Fruit fly (Drosophila melanogaster) whole organism, prepupa: ENCODE data around the gene CG6066.
A peak's percentile ranks its signal among the peaks of the same experiment; 100 is the strongest.

ENCODE experiments used
- Blimp-1 ChIP-seq: fragments of 200-800 bp; sonication (Bioruptor generic); optimal IDR thresholded peaks from 3 replicates; lab custom pipeline; 2017; ENCODE audit warnings: missing biosample characterization, missing genetic modification characterization, mild to moderate bottlenecking, moderate library complexity, missing genetic modification reagents
- CG10631 ChIP-seq: fragments of 200-800 bp; sonication (Bioruptor generic); optimal IDR thresholded peaks from 2 replicates; lab custom pipeline; 2016; ENCODE audit warnings: missing biosample characterization, missing genetic modification characterization
- CG10669 ChIP-seq: fragments of 200-800 bp; sonication (Bioruptor generic); optimal IDR thresholded peaks from 3 replicates; lab custom pipeline; 2018; ENCODE audit warnings: missing biosample characterization, mild to moderate bottlenecking, missing genetic modification characterization, moderate library complexity
- CG15336 ChIP-seq: fragments of 200-800 bp; sonication (Bioruptor generic); IDR thresholded peaks from 2 replicates; pipeline ENCODE4 v1.3.6; 2022; ENCODE audit warnings: missing biosample characterization, missing genetic modification characterization
- CG1621 ChIP-seq: fragments of 200-800 bp; sonication (Bioruptor generic); optimal IDR thresholded peaks from 3 replicates; lab custom pipeline; 2018; ENCODE audit warnings: missing biosample characterization, mild to moderate bottlenecking, missing genetic modification characterization
- CG32006 ChIP-seq: fragments of 200-800 bp; sonication (Bioruptor generic); optimal IDR thresholded peaks from 3 replicates; lab custom pipeline; 2017; ENCODE audit warnings: missing biosample characterization, mild to moderate bottlenecking, missing genetic modification characterization
- CG34406 ChIP-seq: fragments of 200-800 bp; sonication (Bioruptor generic); optimal IDR thresholded peaks from 3 replicates; lab custom pipeline; 2016; ENCODE audit warnings: missing biosample characterization, missing genetic modification characterization
- CG3919 ChIP-seq: fragments of 200-800 bp; sonication (Bioruptor generic); optimal IDR thresholded peaks from 3 replicates; lab custom pipeline; 2016; ENCODE audit warnings: missing biosample characterization, missing genetic modification characterization
- CG6163 ChIP-seq: fragments of 200-800 bp; sonication (Bioruptor generic); IDR thresholded peaks from 3 replicates; pipeline ENCODE4 v1.3.6; 2022; ENCODE audit warnings: missing biosample characterization, missing genetic modification characterization
- CG6276 ChIP-seq: fragments of 200-800 bp; sonication (Bioruptor generic); optimal IDR thresholded peaks from 2 replicates; lab custom pipeline; 2017; ENCODE audit warnings: missing biosample characterization, mild to moderate bottlenecking, missing genetic modification characterization
- CG6792 ChIP-seq: fragments of 200-800 bp; sonication (Bioruptor generic); optimal IDR thresholded peaks from 3 replicates; lab custom pipeline; 2016; ENCODE audit warnings: missing biosample characterization, missing genetic modification characterization
- CG6808 ChIP-seq: fragments of 200-800 bp; sonication (Bioruptor generic); optimal IDR thresholded peaks from 3 replicates; lab custom pipeline; 2017; ENCODE audit warnings: missing biosample characterization, missing genetic modification characterization, mild to moderate bottlenecking, moderate library complexity, missing genetic modification reagents
- CG7368 ChIP-seq: fragments of 200-800 bp; sonication (Bioruptor generic); optimal IDR thresholded peaks from 3 replicates; lab custom pipeline; 2016; ENCODE audit warnings: missing biosample characterization, missing genetic modification characterization
- CG8119 ChIP-seq: fragments of 200-800 bp; sonication (Bioruptor generic); IDR thresholded peaks from 3 replicates; pipeline ENCODE4 v1.3.6; 2022; ENCODE audit warnings: missing biosample characterization, missing genetic modification characterization
- CG8319 ChIP-seq: fragments of 200-800 bp; sonication (Bioruptor generic); optimal IDR thresholded peaks from 3 replicates; lab custom pipeline; 2016; ENCODE audit warnings: missing biosample characterization, missing genetic modification characterization
- CG8632 ChIP-seq: fragments of 200-800 bp; sonication (Bioruptor generic); optimal IDR thresholded peaks from 3 replicates; lab custom pipeline; 2016; ENCODE audit warnings: missing biosample characterization, missing genetic modification characterization
- Eip78C ChIP-seq: fragments of 200-800 bp; sonication (Bioruptor generic); peaks from one replicate; lab custom pipeline; 2016; ENCODE audit warnings: missing biosample characterization, missing genetic modification characterization
- Eip93F ChIP-seq: fragments of 200-800 bp; sonication (Bioruptor generic); optimal IDR thresholded peaks from 2 replicates; lab custom pipeline; 2016; ENCODE audit warnings: missing biosample characterization, mild to moderate bottlenecking, missing genetic modification characterization
- Ets21C ChIP-seq: fragments of 200-800 bp; sonication (Bioruptor generic); optimal IDR thresholded peaks from 3 replicates; lab custom pipeline; 2016; ENCODE audit warnings: missing biosample characterization, missing genetic modification characterization
- Ets96B ChIP-seq: fragments of 200-800 bp; optimal IDR thresholded peaks from 2 replicates; lab custom pipeline; 2019; ENCODE audit warnings: missing biosample characterization, mild to moderate bottlenecking, missing genetic modification characterization, moderate library complexity
- Hr38 ChIP-seq: sonication (Bioruptor generic); optimal IDR thresholded peaks from 2 replicates; lab custom pipeline; 2016; ENCODE audit warnings: missing biosample characterization, missing genetic modification characterization
- Lpt ChIP-seq: fragments of 200-800 bp; sonication (Bioruptor generic); optimal IDR thresholded peaks from 3 replicates; lab custom pipeline; 2016; ENCODE audit warnings: missing biosample characterization, missing genetic modification characterization
- Met ChIP-seq: fragments of 200-800 bp; sonication (Bioruptor generic); optimal IDR thresholded peaks from 3 replicates; lab custom pipeline; 2016; ENCODE audit warnings: missing biosample characterization, missing genetic modification characterization
- Smox ChIP-seq: fragments of 200-800 bp; sonication (Bioruptor generic); optimal IDR thresholded peaks from 3 replicates; lab custom pipeline; 2016; ENCODE audit warnings: missing biosample characterization, missing genetic modification characterization
- Sox102F ChIP-seq: fragments of 200-800 bp; sonication (Bioruptor generic); optimal IDR thresholded peaks from 2 replicates; lab custom pipeline; 2016; ENCODE audit warnings: missing biosample characterization, mild to moderate bottlenecking, missing genetic modification characterization
- Sox14 ChIP-seq: fragments of 200-800 bp; sonication (Bioruptor generic); optimal IDR thresholded peaks from 3 replicates; lab custom pipeline; 2016; ENCODE audit warnings: missing biosample characterization, missing genetic modification characterization
- acj6 ChIP-seq: fragments of 200-800 bp; sonication (Bioruptor generic); optimal IDR thresholded peaks from 3 replicates; lab custom pipeline; 2016; ENCODE audit warnings: missing biosample characterization, missing genetic modification characterization
- cyc ChIP-seq: fragments of 200-800 bp; sonication (Bioruptor generic); optimal IDR thresholded peaks from 3 replicates; lab custom pipeline; 2016; ENCODE audit warnings: missing biosample characterization, missing genetic modification characterization
- esn ChIP-seq: fragments of 200-800 bp; sonication (Bioruptor generic); optimal IDR thresholded peaks from 2 replicates; lab custom pipeline; 2016; ENCODE audit warnings: missing biosample characterization, mild to moderate bottlenecking, missing genetic modification characterization, moderate library complexity
- fd59A ChIP-seq: fragments of 200-800 bp; sonication (Bioruptor generic); optimal IDR thresholded peaks from 2 replicates; lab custom pipeline; 2017; ENCODE audit warnings: missing biosample characterization, mild to moderate bottlenecking, missing genetic modification characterization, missing genetic modification reagents
- fd85E ChIP-seq: fragments of 200-800 bp; sonication (Bioruptor generic); optimal IDR thresholded peaks from 3 replicates; lab custom pipeline; 2016; ENCODE audit warnings: missing biosample characterization, missing genetic modification characterization
- lz ChIP-seq: fragments of 200-800 bp; sonication (Bioruptor generic); optimal IDR thresholded peaks from 3 replicates; lab custom pipeline; 2016; ENCODE audit warnings: missing biosample characterization, missing genetic modification characterization
- net ChIP-seq: fragments of 200-800 bp; sonication (Bioruptor generic); optimal IDR thresholded peaks from 3 replicates; lab custom pipeline; 2016; ENCODE audit warnings: missing biosample characterization, missing genetic modification characterization
- salr ChIP-seq, 2 experiments: fragments of 200-800 bp; sonication (Bioruptor generic); optimal IDR thresholded peaks; 3 replicates each; lab custom pipeline; 2016 to 2018; ENCODE audit warnings: missing biosample characterization in 2 of 2, missing genetic modification characterization in 2 of 2, mild to moderate bottlenecking in 1 of 2
- svp ChIP-seq: fragments of 200-800 bp; sonication (Bioruptor generic); peaks from one replicate; lab custom pipeline; 2016; ENCODE audit warnings: missing biosample characterization, missing genetic modification characterization

The CG6066 gene

DNA sequence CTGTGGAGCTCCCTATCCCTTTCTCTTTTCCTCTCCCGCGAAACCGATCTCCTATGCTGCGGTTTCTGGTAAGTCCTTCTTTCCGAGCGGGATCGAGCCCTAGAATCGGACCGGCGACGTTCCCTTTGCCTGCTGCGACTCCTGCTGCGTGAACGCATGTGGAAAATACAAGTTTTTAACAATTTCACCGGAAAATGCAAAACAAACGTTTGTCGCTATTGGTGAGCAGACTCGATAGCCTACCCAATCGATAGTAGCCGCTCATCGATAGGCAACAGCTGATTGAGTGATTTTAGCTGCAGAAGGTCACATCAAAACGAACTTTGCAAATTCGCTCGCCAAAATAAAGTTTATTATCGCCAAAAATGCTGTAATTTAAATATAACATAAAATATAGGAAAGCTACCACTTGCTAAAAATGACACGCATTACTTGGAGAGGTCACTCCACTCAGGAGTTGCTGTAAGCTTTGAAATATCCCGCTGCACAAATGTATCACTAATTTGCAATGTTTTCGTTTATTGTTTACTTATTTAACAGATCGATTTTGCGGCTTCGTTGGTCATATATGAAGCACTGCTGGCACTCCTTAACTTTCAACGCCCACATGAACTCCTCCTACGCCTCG, at the start of gene CG6066, which contains the start of gene CG5880:
TSS of gene CG6066 (minus strand) at position 243 of the 628 bp plus-strand sequence.
TSS of gene CG5880 (plus strand) at position 281 of the 628 bp plus-strand sequence.
- TF ChIP-seq esn (peak; percentile 17), CG8632 (GFP tag; lab: Kevin White, UChicago) (no peak)

DNA sequence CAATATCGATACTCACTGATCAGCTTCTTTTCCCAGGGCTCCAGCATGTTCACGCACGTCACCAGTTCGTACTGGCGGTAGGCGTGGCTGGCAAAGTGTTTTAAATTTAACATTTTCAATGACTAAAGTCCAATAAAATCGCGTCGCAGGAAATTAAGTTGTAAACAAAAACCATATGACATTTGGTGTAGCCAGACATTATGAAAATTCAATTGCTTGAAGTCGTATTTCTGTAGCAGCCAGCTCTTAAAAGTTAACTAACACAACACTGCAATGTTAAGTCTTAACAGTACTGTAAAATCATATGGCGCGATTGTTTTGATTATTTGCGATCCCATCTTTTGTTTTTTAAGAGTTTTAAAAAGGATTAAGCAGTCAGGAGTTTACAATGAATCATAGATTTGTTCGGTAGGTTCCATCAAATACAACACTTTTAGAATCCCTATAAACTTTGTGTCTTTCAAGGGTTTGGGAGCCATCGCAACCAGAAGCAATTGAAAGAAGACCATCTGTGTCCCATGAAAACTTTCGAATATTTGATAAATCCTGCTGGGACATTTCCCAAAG, 49.0 kb upstream of the CG6066 start, which contains the start of the genes CG34293 and spn-D:
TSS of gene CG34293 (minus strand) at position 160 of the 567 bp plus-strand sequence.
TSS of gene spn-D (plus strand) at position 301 of the 567 bp plus-strand sequence.
- TF ChIP-seq CG6276 (GFP tag; lab: Kevin White, UChicago) (no peak), Ets21C (GFP tag; lab: Kevin White, UChicago) (no peak), fd85E (GFP tag; lab: Kevin White, UChicago) (no peak)

DNA sequence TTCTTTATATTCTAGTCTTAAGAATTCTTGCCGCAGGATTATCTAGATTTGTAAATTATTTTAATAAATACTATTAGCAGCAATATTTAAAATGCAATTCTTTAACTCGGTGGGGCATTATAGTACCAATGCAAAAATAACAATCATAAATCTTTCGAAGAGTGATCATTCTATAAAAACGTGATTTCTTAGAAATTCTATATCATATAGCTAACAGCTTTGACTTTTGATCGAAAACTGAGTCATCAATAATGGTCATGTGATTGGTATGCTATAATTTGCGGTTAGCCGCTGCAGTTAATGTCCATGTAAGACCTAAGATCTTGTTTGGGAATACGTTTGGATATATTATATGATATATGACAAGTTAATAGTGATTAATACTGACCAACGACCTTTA, 46.3 kb upstream of the CG6066 start, which contains the start of gene ppk31:
TSS of gene ppk31 (plus strand) at position 301 of the 400 bp plus-strand sequence.
- TF ChIP-seq esn (no peak), Met (GFP tag; lab: Kevin White, UChicago) (no peak), cyc (GFP tag; lab: Kevin White, UChicago) (no peak), CG8119 (GFP tag; lab: Robert Waterston, UW) (no peak), CG6276 (GFP tag; lab: Kevin White, UChicago) (no peak), Smox (GFP tag; lab: Kevin White, UChicago) (no peak), salr (GFP tag; optimal IDR thresholded peaks at IDR 0.05; lab: Kevin White, UChicago) (no peak)

dm6 chr3R:27160858-27161257, 44.4 kb upstream of the CG6066 start, which contains the start of gene CG5909:
TSS of gene CG5909 (plus strand) at chr3R:27161158.
- TF ChIP-seq svp (GFP tag; lab: Kevin White, UChicago) (peak; percentile 62), Eip93F (GFP tag; lab: Kevin White, UChicago) (no peak)

- TF ChIP-seq Sox14 (GFP tag; lab: Kevin White, UChicago) = no peak
- no peak for TF ChIP-seq CG15336 (GFP tag; lab: Robert Waterston, UW)
- TF ChIP-seq CG8319 (GFP tag; lab: Kevin White, UChicago) = no peak
- TF ChIP-seq Lpt (GFP tag; lab: Kevin White, UChicago) = no peak
- no peak for TF ChIP-seq CG6792 (GFP tag; lab: Kevin White, UChicago)
- TF ChIP-seq CG34406 = no peak
- no peak for TF ChIP-seq CG7368 (GFP tag; lab: Kevin White, UChicago)
- no peak for TF ChIP-seq Blimp-1 (GFP tag; lab: Kevin White, UChicago)
- TF ChIP-seq Sox102F = no peak
- TF ChIP-seq acj6 = no peak
- TF ChIP-seq CG32006 = no peak
- no peak for TF ChIP-seq Hr38
These were observed 43.4 kb upstream of the CG6066 start for dm6 chr3R:27159870-27160269.

dm6 chr3R:27157814-27158213, 41.3 kb upstream of the CG6066 start, which contains the start of gene grass:
TSS of gene grass (plus strand) at chr3R:27157948.
- no peak for TF ChIP-seq CG32006
- TF ChIP-seq CG10631 (GFP tag; lab: Kevin White, UChicago) = no peak
- no peak for TF ChIP-seq CG3919 (GFP tag; lab: Kevin White, UChicago)
- no peak for TF ChIP-seq Ets96B (tag; lab: Kevin White, UChicago)
- no peak for TF ChIP-seq CG6792 (GFP tag; lab: Kevin White, UChicago)
- no peak for TF ChIP-seq net (GFP tag; lab: Kevin White, UChicago)
- peak; percentile 86 for TF ChIP-seq svp (GFP tag; lab: Kevin White, UChicago)
- peak; percentile 5 for TF ChIP-seq Eip78C (GFP tag; lab: Kevin White, UChicago)
- TF ChIP-seq CG10669 = no peak
- TF ChIP-seq fd59A (GFP tag; lab: Kevin White, UChicago) = no peak
- TF ChIP-seq CG6163 = no peak
- TF ChIP-seq Lpt (GFP tag; lab: Kevin White, UChicago) = no peak
- TF ChIP-seq Sox102F = no peak
- no peak for TF ChIP-seq cyc (GFP tag; lab: Kevin White, UChicago)
- TF ChIP-seq CG6808 (GFP tag; lab: Kevin White, UChicago) = no peak
- TF ChIP-seq lz (GFP tag; lab: Kevin White, UChicago) = no peak
- peak; percentile 30 for TF ChIP-seq CG1621
- no peak for TF ChIP-seq Blimp-1 (GFP tag; lab: Kevin White, UChicago)
- no peak for TF ChIP-seq Ets21C (GFP tag; lab: Kevin White, UChicago)
- TF ChIP-seq, all 60 proteins: peak for 3
